Fruit fly (Drosophila melanogaster): ENCODE measurements around the gene HP1e.

The HP1e gene

DNA sequence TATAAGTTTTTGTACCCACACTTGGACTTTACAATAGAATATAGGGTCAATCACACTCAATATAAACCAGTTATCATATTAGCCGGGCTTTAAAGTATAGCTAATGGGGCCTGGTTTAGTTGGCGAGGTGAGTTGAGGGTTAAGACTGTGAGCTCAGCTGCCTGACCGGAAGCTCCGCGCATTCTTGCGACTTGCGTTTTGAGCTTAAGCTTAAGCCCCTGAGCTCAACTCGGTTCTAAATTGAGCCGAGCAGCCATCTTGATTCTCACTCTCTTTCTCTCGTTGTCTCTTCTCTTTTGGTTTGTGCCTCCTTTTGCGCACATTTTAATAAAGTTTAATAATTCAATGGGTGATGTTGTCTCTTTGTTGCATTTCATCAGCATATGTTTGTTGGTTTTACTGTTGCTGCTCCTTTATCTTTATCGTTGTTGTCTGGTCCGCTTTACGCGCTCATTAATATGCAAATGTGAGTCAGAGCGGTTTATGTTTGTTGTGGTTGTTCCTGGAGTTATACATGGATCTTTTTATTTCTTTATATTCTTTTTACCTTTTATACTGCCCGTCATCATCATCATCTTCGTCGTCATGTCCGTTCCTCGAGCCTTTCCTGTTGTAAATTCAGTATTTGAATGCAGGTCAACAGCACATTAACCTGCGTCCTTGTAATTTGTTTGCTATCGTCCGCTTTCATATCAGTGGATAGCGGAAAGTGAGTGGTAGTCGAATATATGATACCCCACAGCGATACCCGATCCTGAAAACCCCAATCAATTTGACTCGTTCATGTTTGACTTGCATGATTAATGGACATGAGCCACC, 29.2 kb downstream of the HP1e start:
- TF ChIP-seq jim (GFP tag; optimal IDR thresholded peaks at IDR 0.05) (no peak), psq (GFP tag; optimal IDR thresholded peaks at IDR 0.05) (peak; percentile 87), Rel (GFP tag; optimal IDR thresholded peaks at IDR 0.05) (peak; percentile 23), Rel (tag; optimal IDR thresholded peaks at IDR 0.05) (no peak), HLH106 (tag; optimal IDR thresholded peaks at IDR 0.05) (no peak), h (GFP tag; optimal IDR thresholded peaks at IDR 0.05) (no peak), pan (optimal IDR thresholded peaks at IDR 0.05) (peak; percentile 22), Hr78 (GFP tag; optimal IDR thresholded peaks at IDR 0.05) (no peak)

DNA sequence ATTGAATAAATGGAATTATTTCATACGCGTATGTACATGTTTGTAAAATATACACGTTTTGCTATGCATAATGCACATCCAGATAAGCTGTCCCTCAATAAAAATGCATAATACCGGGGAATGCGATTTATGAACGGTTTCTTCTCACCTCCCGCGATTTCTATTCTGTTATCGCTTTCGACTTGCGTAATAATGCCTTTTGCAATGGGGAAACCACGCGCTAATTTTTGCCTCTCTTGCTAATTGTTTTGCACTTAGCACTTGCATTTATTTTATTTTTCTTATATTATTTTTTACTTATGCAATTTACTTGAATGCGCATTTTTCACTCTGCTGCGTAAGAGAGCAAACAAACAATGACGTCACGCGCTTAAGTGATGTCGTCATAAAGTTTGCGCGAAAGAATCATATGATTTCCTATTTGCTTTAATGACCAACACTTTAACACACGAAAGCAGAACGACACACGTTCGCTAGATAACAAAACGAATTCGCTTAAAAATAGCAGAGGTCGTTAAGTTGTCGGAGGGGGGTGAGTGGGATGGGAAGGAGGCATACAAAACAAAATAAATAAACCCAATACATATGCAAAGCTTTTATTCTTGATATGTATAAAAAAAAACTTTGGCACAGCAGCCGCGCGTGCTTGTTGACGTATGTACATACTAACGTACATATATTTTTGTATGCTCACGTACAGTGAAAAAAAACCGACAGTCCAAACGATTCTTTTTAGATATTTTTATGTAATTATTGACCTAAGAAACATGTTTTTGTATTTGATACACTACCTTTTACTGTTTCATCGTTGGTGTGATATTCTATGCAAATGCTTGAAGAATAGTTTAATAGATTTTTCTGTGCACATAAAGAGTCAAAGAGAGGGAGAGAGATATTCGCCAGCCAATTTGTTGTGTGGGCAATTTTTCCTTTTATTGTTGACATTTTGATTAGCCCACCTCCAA, 30.1 kb downstream of the HP1e start:
- TF ChIP-seq HLH106 (tag; optimal IDR thresholded peaks at IDR 0.05) (peak; percentile 4), br (GFP tag; optimal IDR thresholded peaks at IDR 0.05) (peak; percentile 31), foxo (GFP tag; optimal IDR thresholded peaks at IDR 0.05) (peak in 1 of 2 experiments; percentile 49), dmrt93B (GFP tag; optimal IDR thresholded peaks at IDR 0.05) (peak; percentile 25), sv (GFP tag; optimal IDR thresholded peaks at IDR 0.05) (peak; percentile 52), pan (optimal IDR thresholded peaks at IDR 0.05) (peak; percentile 17), fru (GFP tag; optimal IDR thresholded peaks at IDR 0.05) (peak; percentile 59), GATAd (GFP tag; optimal IDR thresholded peaks at IDR 0.05) (no peak), Rel (GFP tag; optimal IDR thresholded peaks at IDR 0.05) (no peak), Rel (tag; optimal IDR thresholded peaks at IDR 0.05) (peak; percentile 84), Sp1 (GFP tag; optimal IDR thresholded peaks at IDR 0.05) (peak; percentile 12), psq (GFP tag; optimal IDR thresholded peaks at IDR 0.05) (no peak), brk (GFP tag; optimal IDR thresholded peaks at IDR 0.05) (peak; percentile 27), Jra (GFP tag; optimal IDR thresholded peaks at IDR 0.05) (no peak), h (GFP tag; optimal IDR thresholded peaks at IDR 0.05) (peak; percentile 73), CG32264 (GFP tag; optimal IDR thresholded peaks at IDR 0.05) (no peak), dl (GFP tag; optimal IDR thresholded peaks at IDR 0.05; ENCODE audit: insufficient read depth in 1 of 2, partially characterized antibody in 2 of 2) (no peak), OdsH (GFP tag; optimal IDR thresholded peaks at IDR 0.05) (peak; percentile 60), ey (GFP tag; optimal IDR thresholded peaks at IDR 0.05) (peak; percentile 64), rgr (GFP tag; optimal IDR thresholded peaks at IDR 0.05) (peak; percentile 66), CrebA (GFP tag; optimal IDR thresholded peaks at IDR 0.05; ENCODE audit: borderline replicate concordance) (no peak), woc (GFP tag; optimal IDR thresholded peaks at IDR 0.05) (peak; percentile 8)

DNA sequence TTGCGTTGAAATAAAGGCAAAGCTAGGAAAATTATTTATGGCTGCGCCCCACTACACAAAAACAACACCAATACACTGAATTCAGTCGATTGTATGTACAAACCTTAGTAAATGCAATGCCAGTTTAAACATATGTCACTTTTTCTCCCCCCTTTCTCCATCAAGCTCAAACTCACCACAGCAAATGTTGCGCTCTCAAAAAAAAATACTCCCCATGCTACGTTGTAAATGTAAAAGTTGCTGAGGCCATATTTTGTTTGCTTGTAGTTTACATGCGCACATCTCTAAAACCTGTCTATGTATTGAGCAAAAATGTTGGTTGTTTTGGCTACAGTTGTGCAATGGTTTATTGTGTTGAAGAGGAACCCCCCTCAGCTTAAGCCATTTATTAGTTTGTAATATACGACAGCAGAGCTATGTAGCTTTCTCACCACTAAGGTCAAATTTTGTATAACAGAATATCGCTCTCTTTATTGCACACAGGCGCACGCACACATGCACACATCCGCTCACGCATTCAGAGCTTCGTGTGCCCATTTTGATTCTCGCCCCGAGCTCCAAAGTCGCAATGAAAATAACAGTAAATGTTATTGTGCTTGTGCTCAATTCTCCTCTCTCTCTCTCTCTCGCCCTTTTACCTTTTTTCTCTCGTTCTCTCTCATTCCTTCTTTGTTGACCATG, 31.2 kb downstream of the HP1e start:
- TF ChIP-seq foxo (GFP tag; optimal IDR thresholded peaks at IDR 0.05) (no peak), Sp1 (GFP tag; optimal IDR thresholded peaks at IDR 0.05) (no peak), psq (GFP tag; optimal IDR thresholded peaks at IDR 0.05) (no peak), HLH106 (tag; optimal IDR thresholded peaks at IDR 0.05) (no peak), dmrt93B (GFP tag; optimal IDR thresholded peaks at IDR 0.05) (no peak), sage (GFP tag; optimal IDR thresholded peaks at IDR 0.05) (no peak), Vsx2 (GFP tag; optimal IDR thresholded peaks at IDR 0.05; ENCODE audit: partially characterized antibody) (no peak), dl (GFP tag; optimal IDR thresholded peaks at IDR 0.05; ENCODE audit: insufficient read depth in 1 of 2, partially characterized antibody in 2 of 2) (peak; percentile 33 to 61), ey (GFP tag; optimal IDR thresholded peaks at IDR 0.05) (no peak), Rel (GFP tag; optimal IDR thresholded peaks at IDR 0.05) (no peak), Rel (tag; optimal IDR thresholded peaks at IDR 0.05) (peak; percentile 10), CG32264 (GFP tag; optimal IDR thresholded peaks at IDR 0.05) (no peak), rgr (GFP tag; optimal IDR thresholded peaks at IDR 0.05) (no peak), Hr83 (GFP tag; optimal IDR thresholded peaks at IDR 0.05; ENCODE audit: poor library complexity, severe bottlenecking) (peak; percentile 10), OdsH (GFP tag; optimal IDR thresholded peaks at IDR 0.05) (no peak), Hr78 (GFP tag; optimal IDR thresholded peaks at IDR 0.05) (no peak), GATAd (GFP tag; optimal IDR thresholded peaks at IDR 0.05) (no peak), sv (GFP tag; optimal IDR thresholded peaks at IDR 0.05) (no peak), N (GFP tag; optimal IDR thresholded peaks at IDR 0.05) (no peak), brk (GFP tag; optimal IDR thresholded peaks at IDR 0.05) (no peak), Abd-B (GFP tag; optimal IDR thresholded peaks at IDR 0.05) (no peak), Dif (GFP tag; optimal IDR thresholded peaks at IDR 0.05; ENCODE audit: partially characterized antibody) (peak; percentile 65), Jra (GFP tag; optimal IDR thresholded peaks at IDR 0.05) (no peak), h (GFP tag; optimal IDR thresholded peaks at IDR 0.05) (no peak), usp (GFP tag; optimal IDR thresholded peaks at IDR 0.05) (no peak)
